Fruit fly (Drosophila melanogaster) whole organism, embryonic: ENCODE results near the gene Mer.

Experiments used
- ATbp ChIP-seq: fragments of 200-800 bp; sonication (Bioruptor generic); optimal IDR thresholded peaks from 2 replicates; lab custom pipeline; 2017; ENCODE audit warnings: missing biosample characterization, mild to moderate bottlenecking, missing genetic modification characterization, missing genetic modification reagents
- Adf1 ChIP-seq: fragments of 200-800 bp; sonication (Bioruptor generic); IDR thresholded peaks from 2 replicates; pipeline ENCODE4 v1.3.6; 2022; ENCODE audit warnings: missing biosample characterization, missing genetic modification characterization
- Aef1 ChIP-seq: fragments of 200-800 bp; sonication (Bioruptor generic); IDR thresholded peaks from 3 replicates; pipeline ENCODE4 v1.3.6; 2022; ENCODE audit warnings: missing biosample characterization, missing genetic modification characterization
- Asciz ChIP-seq: fragments of 200-800 bp; sonication (Bioruptor generic); optimal IDR thresholded peaks from 2 replicates; lab custom pipeline; 2017; ENCODE audit warnings: missing biosample characterization, mild to moderate bottlenecking, missing genetic modification characterization, missing genetic modification reagents
- CG11560 ChIP-seq: fragments of 200-800 bp; sonication (Bioruptor generic); IDR thresholded peaks from 3 replicates; pipeline ENCODE4 v1.3.6; 2022; ENCODE audit warnings: missing biosample characterization, missing genetic modification characterization
- CG15269 ChIP-seq: fragments of 200-800 bp; sonication (Bioruptor generic); optimal IDR thresholded peaks from 2 replicates; lab custom pipeline; 2018; ENCODE audit warnings: missing biosample characterization, mild to moderate bottlenecking, missing genetic modification characterization, moderate library complexity
- CG1529 ChIP-seq: fragments of 200-800 bp; sonication (Bioruptor generic); optimal IDR thresholded peaks from 3 replicates; lab custom pipeline; 2018; ENCODE audit warnings: missing biosample characterization, missing genetic modification characterization
- CG17186 ChIP-seq: fragments of 200-800 bp; sonication (Bioruptor generic); optimal IDR thresholded peaks from 3 replicates; lab custom pipeline; 2017; ENCODE audit warnings: missing biosample characterization, missing genetic modification reagents, missing genetic modification characterization
- CG17912 ChIP-seq: fragments of 200-800 bp; sonication (Bioruptor generic); optimal IDR thresholded peaks from 2 replicates; lab custom pipeline; 2018; ENCODE audit warnings: missing biosample characterization, mild to moderate bottlenecking, missing genetic modification characterization
- CG2116 ChIP-seq: fragments of 200-800 bp; sonication (Bioruptor generic); optimal IDR thresholded peaks from 3 replicates; lab custom pipeline; 2018; ENCODE audit warnings: missing biosample characterization, mild to moderate bottlenecking, missing genetic modification characterization
- CG2129 ChIP-seq: fragments of 200-800 bp; sonication (Bioruptor generic); IDR thresholded peaks from 2 replicates; pipeline ENCODE4 v1.3.6; 2022; ENCODE audit warnings: missing biosample characterization, missing genetic modification characterization; ENCODE audit not compliant: partially characterized antibody
- CG30020 ChIP-seq: fragments of 200-800 bp; optimal IDR thresholded peaks from 2 replicates; lab custom pipeline; 2019; ENCODE audit warnings: missing biosample characterization, mild to moderate bottlenecking, missing genetic modification characterization, moderate library complexity
- CG3065 ChIP-seq: fragments of 200-800 bp; sonication (Bioruptor generic); optimal IDR thresholded peaks from 2 replicates; lab custom pipeline; 2016; ENCODE audit warnings: missing biosample characterization, missing genetic modification characterization
- CG32767 ChIP-seq: fragments of 200-800 bp; sonication (Bioruptor generic); IDR thresholded peaks from 2 replicates; pipeline ENCODE4 v1.3.6; 2022; ENCODE audit warnings: missing biosample characterization, missing genetic modification characterization
- CG32772 ChIP-seq: fragments of 200-800 bp; sonication (Bioruptor generic); IDR thresholded peaks from 2 replicates; pipeline ENCODE4 v1.3.6; 2022; ENCODE audit warnings: missing biosample characterization, missing genetic modification characterization
- CG4820 ChIP-seq: fragments of 200-800 bp; sonication (Bioruptor generic); optimal IDR thresholded peaks from 3 replicates; lab custom pipeline; 2016; ENCODE audit warnings: missing biosample characterization, missing genetic modification characterization
- CG4854 ChIP-seq: fragments of 200-800 bp; sonication (Bioruptor generic); optimal IDR thresholded peaks from 2 replicates; lab custom pipeline; 2016; ENCODE audit warnings: missing biosample characterization, missing genetic modification characterization, inconsistent platforms
- CG5245 ChIP-seq: fragments of 200-800 bp; sonication (Bioruptor generic); optimal IDR thresholded peaks from 3 replicates; lab custom pipeline; 2016; ENCODE audit warnings: missing biosample characterization, missing genetic modification characterization
- CG5953 ChIP-seq: fragments of 200-800 bp; sonication (Bioruptor generic); IDR thresholded peaks from 2 replicates; pipeline ENCODE4 v1.3.6; 2022; ENCODE audit warnings: missing biosample characterization, missing genetic modification characterization
- CG7357 ChIP-seq: fragments of 200-800 bp; sonication (Bioruptor generic); IDR thresholded peaks from 3 replicates; pipeline ENCODE4 v1.3.6; 2022; ENCODE audit warnings: missing biosample characterization, missing genetic modification characterization
- CG7839 ChIP-seq: fragments of 200-800 bp; sonication (Bioruptor generic); optimal IDR thresholded peaks from 3 replicates; lab custom pipeline; 2018; ENCODE audit warnings: missing biosample characterization, mild to moderate bottlenecking, missing genetic modification characterization, moderate library complexity
- CG8089 ChIP-seq: fragments of 200-800 bp; sonication (Bioruptor generic); optimal IDR thresholded peaks from 3 replicates; lab custom pipeline; 2016; ENCODE audit warnings: missing biosample characterization, missing genetic modification characterization
- CG9817 ChIP-seq: fragments of 200-800 bp; sonication (Bioruptor generic); optimal IDR thresholded peaks from 2 replicates; lab custom pipeline; 2018; ENCODE audit warnings: missing biosample characterization, mild to moderate bottlenecking, missing genetic modification characterization, moderate library complexity
- Eip74EF ChIP-seq, 2 experiments: fragments of 200-800 bp in 1 of 2; fragments of >200 bp in 1 of 2; sonication (Bioruptor generic) in 1 of 2; optimal IDR thresholded peaks; 2 replicates each; lab custom pipeline; 2017 to 2019; ENCODE audit warnings: missing biosample characterization in 2 of 2, missing genetic modification characterization in 2 of 2, mild to moderate bottlenecking in 1 of 2, moderate library complexity in 1 of 2
- HLH4C ChIP-seq: fragments of 200-800 bp; sonication (Bioruptor generic); IDR thresholded peaks from 3 replicates; pipeline ENCODE4 v1.3.6; 2022; ENCODE audit warnings: missing biosample characterization, missing genetic modification characterization; ENCODE audit not compliant: partially characterized antibody
- Lpt ChIP-seq: fragments of >200 bp; optimal IDR thresholded peaks from 2 replicates; lab custom pipeline; 2018; ENCODE audit warnings: missing biosample characterization, missing genetic modification characterization
- Meics ChIP-seq: fragments of 200-800 bp; sonication (Bioruptor generic); optimal IDR thresholded peaks from 2 replicates; lab custom pipeline; 2017; ENCODE audit warnings: missing biosample characterization, mild to moderate bottlenecking, missing genetic modification characterization
- Ptx1 ChIP-seq: fragments of 200-800 bp; sonication (Bioruptor generic); IDR thresholded peaks from 2 replicates; pipeline ENCODE4 v1.3.6; 2022; ENCODE audit warnings: missing biosample characterization, missing genetic modification characterization
- Rx ChIP-seq: fragments of 200-800 bp; sonication (Bioruptor generic); IDR thresholded peaks from 2 replicates; pipeline ENCODE4 v1.3.6; 2022; ENCODE audit warnings: missing biosample characterization, missing genetic modification characterization
- Ssrp ChIP-seq: fragments of 200-800 bp; sonication (Bioruptor generic); optimal IDR thresholded peaks from 2 replicates; lab custom pipeline; 2018; ENCODE audit warnings: missing biosample characterization, mild to moderate bottlenecking, missing genetic modification characterization, moderate library complexity
- bsh ChIP-seq, 2 experiments: fragments of 200-800 bp; sonication (Bioruptor generic); optimal IDR thresholded peaks; 2 replicates each; lab custom pipeline; 2017 to 2018; ENCODE audit warnings: mild to moderate bottlenecking in 2 of 2, missing biosample characterization in 2 of 2, missing genetic modification characterization in 2 of 2, moderate library complexity in 1 of 2
- dan ChIP-seq: fragments of 200-800 bp; sonication (Bioruptor generic); IDR thresholded peaks from 2 replicates; pipeline ENCODE4 v1.3.6; 2022; ENCODE audit warnings: missing biosample characterization, missing genetic modification characterization
- ewg ChIP-seq: fragments of 200-800 bp; sonication (Bioruptor generic); optimal IDR thresholded peaks from 3 replicates; lab custom pipeline; 2017; ENCODE audit warnings: mild to moderate bottlenecking, missing biosample characterization, missing genetic modification reagents, missing genetic modification characterization
- fd64A ChIP-seq: fragments of 200-800 bp; sonication (Bioruptor generic); optimal IDR thresholded peaks from 3 replicates; lab custom pipeline; 2018; ENCODE audit warnings: missing biosample characterization, mild to moderate bottlenecking, missing genetic modification characterization
- fd96Cb ChIP-seq: fragments of 200-800 bp; sonication (Bioruptor generic); optimal IDR thresholded peaks from 2 replicates; lab custom pipeline; 2018; ENCODE audit warnings: missing biosample characterization, mild to moderate bottlenecking, missing genetic modification characterization, moderate library complexity
- fu2 ChIP-seq: fragments of 200-800 bp; sonication (Bioruptor generic); optimal IDR thresholded peaks from 2 replicates; lab custom pipeline; 2016; ENCODE audit warnings: missing biosample characterization, missing genetic modification characterization
- gce ChIP-seq: fragments of 200-800 bp; sonication (Bioruptor generic); IDR thresholded peaks from 3 replicates; pipeline ENCODE4 v1.3.6; 2022; ENCODE audit warnings: missing biosample characterization, missing genetic modification characterization
- grau ChIP-seq: fragments of 200-800 bp; optimal IDR thresholded peaks from 3 replicates; lab custom pipeline; 2019; ENCODE audit warnings: missing biosample characterization, mild to moderate bottlenecking, missing genetic modification characterization, moderate library complexity
- hbn ChIP-seq: fragments of 200-800 bp; sonication (Bioruptor generic); IDR thresholded peaks from 2 replicates; pipeline ENCODE4 v1.3.6; 2022; ENCODE audit warnings: missing biosample characterization, missing genetic modification characterization; ENCODE audit not compliant: partially characterized antibody
- pnt ChIP-seq: fragments of 200-800 bp; sonication (Bioruptor generic); optimal IDR thresholded peaks from 3 replicates; lab custom pipeline; 2016; ENCODE audit warnings: missing biosample characterization, missing genetic modification characterization
- ranshi ChIP-seq: fragments of 200-800 bp; sonication (Bioruptor generic); IDR thresholded peaks from 2 replicates; pipeline ENCODE4 v1.3.6; 2022; ENCODE audit warnings: missing biosample characterization, missing genetic modification characterization
- row ChIP-seq: fragments of 200-800 bp; sonication (Bioruptor generic); IDR thresholded peaks from 3 replicates; pipeline ENCODE4 v1.3.6; 2022; ENCODE audit warnings: missing biosample characterization, missing genetic modification characterization
- salm ChIP-seq: fragments of 200-800 bp; sonication (Bioruptor generic); optimal IDR thresholded peaks from 2 replicates; lab custom pipeline; 2018; ENCODE audit warnings: missing biosample characterization, mild to moderate bottlenecking, missing genetic modification characterization
- schlank ChIP-seq: fragments of 200-800 bp; sonication (Bioruptor generic); optimal IDR thresholded peaks from 2 replicates; lab custom pipeline; 2018; ENCODE audit warnings: missing biosample characterization, mild to moderate bottlenecking, missing genetic modification characterization
- sd ChIP-seq: fragments of 200-800 bp; sonication (Bioruptor generic); optimal IDR thresholded peaks from 3 replicates; lab custom pipeline; 2018; ENCODE audit warnings: missing biosample characterization, mild to moderate bottlenecking, missing genetic modification characterization, moderate library complexity
- sima ChIP-seq: fragments of 200-800 bp; sonication (Bioruptor generic); optimal IDR thresholded peaks from 2 replicates; lab custom pipeline; 2016; ENCODE audit warnings: missing biosample characterization, missing genetic modification characterization
- tap ChIP-seq: fragments of 200-800 bp; optimal IDR thresholded peaks from 3 replicates; lab custom pipeline; 2019; ENCODE audit warnings: missing biosample characterization, mild to moderate bottlenecking, missing genetic modification characterization, moderate library complexity
- tll ChIP-seq, 2 experiments: fragments of 200-800 bp in 1 of 2; fragments of >200 bp in 1 of 2; sonication (Bioruptor generic) in 1 of 2; optimal IDR thresholded peaks; 2 replicates each; lab custom pipeline; 2017 to 2019; ENCODE audit warnings: missing biosample characterization in 2 of 2, missing genetic modification characterization in 2 of 2, mild to moderate bottlenecking in 1 of 2, moderate library complexity in 1 of 2
- tna ChIP-seq: fragments of 200-800 bp; sonication (Bioruptor generic); IDR thresholded peaks from 2 replicates; pipeline ENCODE4 v1.3.6; 2022; ENCODE audit warnings: missing biosample characterization, missing genetic modification characterization; ENCODE audit not compliant: partially characterized antibody
- trem ChIP-seq: fragments of 200-800 bp; optimal IDR thresholded peaks from 3 replicates; lab custom pipeline; 2019; ENCODE audit warnings: missing biosample characterization, mild to moderate bottlenecking, missing genetic modification characterization, moderate library complexity

Gene Mer

dm6 chrX:19645873-19646541 lies 47.3 kb downstream of the Mer start, which contains the start of gene Arp10 (continued):
- TF ChIP-seq hbn (GFP tag; lab: Robert Waterston, UW) (0 out of 2 replicates have a peak, but pooled peaks have one; percentile 31), tap (tag; lab: Kevin White, UChicago) (no peak), CG3065 (GFP tag; lab: Kevin White, UChicago) (no peak), sima (GFP tag; lab: Kevin White, UChicago) (no peak), pnt (GFP tag; lab: Kevin White, UChicago) (no peak), CG30020 (tag; lab: Kevin White, UChicago) (peak; percentile 88), CG32772 (no peak), sd (tag; lab: Kevin White, UChicago) (no peak), CG5953 (no peak), CG2116 (peak; percentile 61), CG2129 (GFP tag; lab: Robert Waterston, UW) (no peak), CG15269 (tag; lab: Kevin White, UChicago) (no peak), trem (tag; lab: Kevin White, UChicago) (peak; percentile 36), tna (no peak), ranshi (no peak), grau (peak; percentile 46), tll (GFP tag; optimal IDR thresholded peaks at IDR 0.05; lab: Kevin White, UChicago) (no peak), Adf1 (GFP tag; lab: Robert Waterston, UW) (no peak), ATbp (GFP tag; lab: Kevin White, UChicago) (no peak), Aef1 (GFP tag; lab: Robert Waterston, UW) (no peak), CG9817 (tag; lab: Kevin White, UChicago) (no peak), bsh (GFP tag; optimal IDR thresholded peaks at IDR 0.05; lab: Kevin White, UChicago) (peak in 1 of 2 experiments; percentile 2), CG32767 (no peak), CG4854 (no peak), fd64A (GFP tag; lab: Kevin White, UChicago) (no peak), Eip74EF (GFP tag; optimal IDR thresholded peaks at IDR 0.05; lab: Kevin White, UChicago) (no peak), Rx (GFP tag; lab: Robert Waterston, UW) (no peak), salm (tag; lab: Kevin White, UChicago) (no peak), CG17186 (GFP tag; lab: Kevin White, UChicago) (peak; percentile 44), Asciz (GFP tag; lab: Kevin White, UChicago) (no peak), CG17912 (GFP tag; lab: Kevin White, UChicago) (no peak), row (GFP tag; lab: Robert Waterston, UW) (peak; percentile 77), dan (GFP tag; lab: Robert Waterston, UW) (no peak), ewg (no peak), fd96Cb (tag; lab: Kevin White, UChicago) (no peak), schlank (tag; lab: Kevin White, UChicago) (no peak), CG7839 (no peak), gce (GFP tag; lab: Robert Waterston, UW) (no peak), Lpt (GFP tag; lab: Kevin White, UChicago) (no peak), CG8089 (GFP tag; lab: Kevin White, UChicago) (no peak), Ssrp (tag; lab: Kevin White, UChicago) (no peak), CG1529 (GFP tag; lab: Kevin White, UChicago) (no peak), CG7357 (GFP tag; lab: Robert Waterston, UW) (peak; percentile 91), Meics (GFP tag; lab: Kevin White, UChicago) (peak; percentile 82), CG11560 (tag; lab: Robert Waterston, UW) (no peak), CG5245 (GFP tag; lab: Kevin White, UChicago) (no peak), CG4820 (no peak), HLH4C (GFP tag; lab: Robert Waterston, UW) (no peak), Ptx1 (GFP tag; lab: Robert Waterston, UW) (peak; percentile 17; the same call in 1 of the 2 replicates), fu2 (GFP tag; lab: Kevin White, UChicago) (no peak)
